Worm (Caenorhabditis elegans): ENCODE results near the gene C49A9.3.

DNA sequence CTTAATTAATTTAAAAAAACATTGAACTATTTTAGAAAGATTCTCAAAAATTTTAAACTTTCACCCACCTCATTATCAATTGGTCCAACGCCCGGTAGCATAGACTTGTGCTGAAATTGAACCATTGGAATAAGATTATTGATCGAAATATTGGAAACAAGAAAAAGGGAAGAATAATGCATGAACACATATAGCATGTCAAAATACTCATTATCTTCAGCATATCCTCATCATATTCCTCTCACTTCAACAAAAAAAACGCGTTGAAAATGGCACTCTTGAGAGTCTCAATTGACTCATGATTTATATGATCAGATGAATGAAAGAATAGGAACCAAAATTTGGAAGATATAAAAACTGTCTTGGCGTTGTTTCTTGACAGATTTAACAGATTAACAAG, 38.1 kb upstream of the C49A9.3 start, which contains the start of gene unc-77:
- no peak for TF ChIP-seq him-1 (tag; optimal IDR thresholded peaks at IDR 0.05)
- TF ChIP-seq W03F9.2 (tag; optimal IDR thresholded peaks at IDR 0.05): no peak
- no peak for TF ChIP-seq dao-5 (tag; optimal IDR thresholded peaks at IDR 0.05)
